Worm (Caenorhabditis elegans): Measurements from ENCODE around the gene ZK1321.1.

Gene ZK1321.1

DNA sequence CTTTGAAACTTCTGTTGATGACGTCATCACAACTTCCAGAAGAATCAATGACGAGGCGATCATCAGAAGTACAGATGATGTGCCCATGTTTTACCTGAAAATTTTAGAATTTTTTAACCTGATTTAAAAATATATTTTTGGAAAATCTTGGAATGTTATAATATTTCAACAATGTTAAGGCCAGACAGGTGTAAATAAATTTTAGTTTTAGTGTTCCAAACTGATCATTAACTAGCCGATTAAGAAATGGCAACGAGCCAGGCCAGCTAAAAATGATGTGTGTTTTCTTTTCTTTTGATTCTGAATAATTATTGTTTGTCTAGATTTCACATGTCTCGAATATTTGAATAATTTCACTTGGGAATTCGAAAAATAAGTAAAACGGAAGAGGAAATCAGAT, 22.0 kb downstream of the ZK1321.1 start, which contains the start of gene T10B9.9:
Gene T10B9.9, minus strand, starts transcription at position 101 of the 400 bp plus-strand sequence.
- no peak for TF ChIP-seq hmbx-1 (tag; optimal IDR thresholded peaks at IDR 0.05)
- no peak for TF ChIP-seq tbx-11 (GFP tag; IDR thresholded peaks at IDR 0.05)
- TF ChIP-seq pes-1 (GFP tag; IDR thresholded peaks at IDR 0.05) = no peak
- no peak for TF ChIP-seq ceh-13 (GFP tag; optimal IDR thresholded peaks at IDR 0.05)
- no peak for TF ChIP-seq ama-1 (optimal IDR thresholded peaks at IDR 0.05)
- no peak for TF ChIP-seq hnd-1 (tag; optimal IDR thresholded peaks at IDR 0.05)
- TF ChIP-seq ets-7 (tag; optimal IDR thresholded peaks at IDR 0.05) = no peak
- no peak for TF ChIP-seq F13C5.2 (tag; optimal IDR thresholded peaks at IDR 0.05)
- TF ChIP-seq B0310.2 (tag; optimal IDR thresholded peaks at IDR 0.05) = no peak
- TF ChIP-seq sea-1 (GFP tag; conservative IDR thresholded peaks at IDR 0.05) = no peak
- no peak for TF ChIP-seq tra-4 (tag; optimal IDR thresholded peaks at IDR 0.05)
- TF ChIP-seq flt-1 (GFP tag; IDR thresholded peaks at IDR 0.05) = no peak
- TF ChIP-seq tbx-37 (GFP tag; conservative IDR thresholded peaks at IDR 0.05) = no peak
- TF ChIP-seq aly-1 (tag; optimal IDR thresholded peaks at IDR 0.05) = no peak
- no peak for TF ChIP-seq scrt-1 (GFP tag; IDR thresholded peaks at IDR 0.05)
- no peak for TF ChIP-seq hmg-4 (GFP tag; optimal IDR thresholded peaks at IDR 0.05)

DNA sequence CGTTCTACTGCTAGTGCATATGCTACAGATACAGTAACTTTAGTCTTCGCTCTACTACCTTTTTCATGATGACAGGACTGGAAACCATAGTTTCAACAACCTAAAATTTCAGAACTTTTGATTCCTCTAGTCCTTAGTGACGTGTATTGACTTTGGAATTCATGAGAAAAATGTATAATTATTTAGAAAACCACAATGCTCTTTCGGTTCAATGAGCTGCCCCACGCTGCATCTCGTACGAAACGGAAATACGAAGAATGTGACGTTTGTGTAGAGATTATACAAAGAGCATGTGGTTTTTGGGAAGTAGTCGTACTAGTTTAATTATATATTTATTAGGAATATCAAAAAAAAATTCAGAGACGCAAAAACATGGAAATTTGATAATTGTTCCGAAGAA, 24.7 kb downstream of the ZK1321.1 start:
- TF ChIP-seq hmbx-1 (tag; optimal IDR thresholded peaks at IDR 0.05) (no peak), flt-1 (GFP tag; IDR thresholded peaks at IDR 0.05) (no peak), ceh-36 (tag; optimal IDR thresholded peaks at IDR 0.05) (no peak), sea-1 (GFP tag; conservative IDR thresholded peaks at IDR 0.05) (no peak), tbx-11 (GFP tag; IDR thresholded peaks at IDR 0.05) (no peak), aly-1 (tag; optimal IDR thresholded peaks at IDR 0.05) (no peak), scrt-1 (GFP tag; IDR thresholded peaks at IDR 0.05) (no peak), ama-1 (optimal IDR thresholded peaks at IDR 0.05) (no peak), pes-1 (GFP tag; IDR thresholded peaks at IDR 0.05) (no peak), ceh-13 (GFP tag; optimal IDR thresholded peaks at IDR 0.05) (no peak), ets-7 (tag; optimal IDR thresholded peaks at IDR 0.05) (no peak), B0310.2 (tag; optimal IDR thresholded peaks at IDR 0.05) (no peak), hnd-1 (tag; optimal IDR thresholded peaks at IDR 0.05) (no peak), tbx-37 (GFP tag; conservative IDR thresholded peaks at IDR 0.05) (no peak)

DNA sequence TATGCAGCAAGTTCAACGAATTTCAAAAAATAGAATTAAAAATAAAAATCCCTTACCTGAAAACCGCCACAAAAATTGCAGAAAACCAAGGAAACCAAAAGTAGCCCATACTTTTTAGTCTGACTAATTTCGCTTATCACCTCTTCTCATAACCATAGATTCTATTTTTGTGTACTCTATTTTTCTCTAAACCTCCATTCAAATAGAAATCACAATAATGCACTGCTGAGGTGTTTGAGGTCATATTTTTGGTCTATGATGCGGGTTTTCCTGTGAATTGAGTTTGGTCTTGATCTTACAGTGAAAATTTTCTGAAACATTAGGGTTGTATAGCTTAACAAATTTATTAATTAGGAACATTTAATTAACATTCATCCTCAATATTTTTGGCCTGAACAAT, 28.0 kb downstream of the ZK1321.1 start, which contains the start of gene cyp-13A1:
Gene cyp-13A1, minus strand, starts transcription at position 156 of the 400 bp plus-strand sequence.
- TF ChIP-seq tbx-11 (GFP tag; IDR thresholded peaks at IDR 0.05) = no peak
- TF ChIP-seq flt-1 (GFP tag; IDR thresholded peaks at IDR 0.05) = no peak
- no peak for TF ChIP-seq ets-7 (tag; optimal IDR thresholded peaks at IDR 0.05)
- TF ChIP-seq ceh-13 (GFP tag; optimal IDR thresholded peaks at IDR 0.05) = no peak
- no peak for TF ChIP-seq F13C5.2 (tag; optimal IDR thresholded peaks at IDR 0.05)
- TF ChIP-seq hmbx-1 (tag; optimal IDR thresholded peaks at IDR 0.05) = no peak
- no peak for TF ChIP-seq tbx-37 (GFP tag; conservative IDR thresholded peaks at IDR 0.05)
- TF ChIP-seq sea-1 (GFP tag; conservative IDR thresholded peaks at IDR 0.05) = no peak
- TF ChIP-seq hmg-4 (GFP tag; optimal IDR thresholded peaks at IDR 0.05) = no peak
- TF ChIP-seq aly-1 (tag; optimal IDR thresholded peaks at IDR 0.05) = no peak

DNA sequence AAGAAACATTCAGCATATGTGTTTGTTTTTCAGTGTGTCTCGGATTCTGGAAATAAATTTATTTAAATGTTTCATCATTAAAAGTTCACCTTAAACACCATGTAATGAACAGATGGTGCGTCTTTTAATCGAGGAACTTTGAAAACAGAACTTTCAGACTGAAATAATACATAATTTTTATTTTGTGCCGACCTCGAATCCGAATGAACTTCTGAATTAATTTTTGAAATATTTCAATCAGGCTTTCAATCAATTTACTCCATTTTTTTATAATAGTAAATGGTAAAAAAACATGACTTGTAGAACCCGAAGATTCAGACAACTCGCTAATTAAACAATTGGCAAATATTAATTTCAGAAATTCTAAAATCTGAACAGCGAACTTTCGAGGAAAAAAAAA, 28.5 kb downstream of the ZK1321.1 start, which contains the start of gene T10B9.14:
Gene T10B9.14, minus strand, starts transcription at position 101 of the 400 bp plus-strand sequence.
- TF ChIP-seq scrt-1 (GFP tag; IDR thresholded peaks at IDR 0.05) (no peak), pes-1 (GFP tag; IDR thresholded peaks at IDR 0.05) (no peak)

DNA sequence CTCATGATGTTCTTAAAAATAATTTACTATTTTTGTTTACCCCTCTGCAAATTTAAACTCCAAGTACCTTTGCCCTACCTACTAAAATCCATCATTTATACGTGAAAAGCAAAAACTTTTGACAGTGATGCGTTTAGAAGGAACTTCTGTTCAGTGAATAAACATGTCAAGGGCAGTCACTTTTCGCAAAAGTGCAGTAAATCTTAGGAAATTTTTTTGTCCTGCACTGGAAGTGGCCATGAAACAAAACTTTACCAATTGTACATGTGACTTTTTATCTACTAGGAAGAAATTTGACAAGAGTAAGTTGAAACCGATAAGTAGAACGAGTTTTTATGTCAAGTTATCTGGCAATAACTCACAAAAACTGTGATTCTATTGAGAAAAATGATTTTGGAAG, 32.4 kb downstream of the ZK1321.1 start:
- TF ChIP-seq hmbx-1 (tag; optimal IDR thresholded peaks at IDR 0.05) (no peak), ceh-13 (GFP tag; optimal IDR thresholded peaks at IDR 0.05) (no peak), tra-4 (tag; optimal IDR thresholded peaks at IDR 0.05) (no peak), ets-7 (tag; optimal IDR thresholded peaks at IDR 0.05) (no peak), tbx-37 (GFP tag; conservative IDR thresholded peaks at IDR 0.05) (no peak), hnd-1 (tag; optimal IDR thresholded peaks at IDR 0.05) (no peak), scrt-1 (GFP tag; IDR thresholded peaks at IDR 0.05) (no peak), pes-1 (GFP tag; IDR thresholded peaks at IDR 0.05) (no peak), B0310.2 (tag; optimal IDR thresholded peaks at IDR 0.05) (no peak), F13C5.2 (tag; optimal IDR thresholded peaks at IDR 0.05) (no peak), aly-1 (tag; optimal IDR thresholded peaks at IDR 0.05) (no peak), ceh-36 (tag; optimal IDR thresholded peaks at IDR 0.05) (no peak), tbx-11 (GFP tag; IDR thresholded peaks at IDR 0.05) (no peak), hmg-4 (GFP tag; optimal IDR thresholded peaks at IDR 0.05) (no peak), ama-1 (optimal IDR thresholded peaks at IDR 0.05) (no peak), flt-1 (GFP tag; IDR thresholded peaks at IDR 0.05) (no peak), sea-1 (GFP tag; conservative IDR thresholded peaks at IDR 0.05) (no peak)

DNA sequence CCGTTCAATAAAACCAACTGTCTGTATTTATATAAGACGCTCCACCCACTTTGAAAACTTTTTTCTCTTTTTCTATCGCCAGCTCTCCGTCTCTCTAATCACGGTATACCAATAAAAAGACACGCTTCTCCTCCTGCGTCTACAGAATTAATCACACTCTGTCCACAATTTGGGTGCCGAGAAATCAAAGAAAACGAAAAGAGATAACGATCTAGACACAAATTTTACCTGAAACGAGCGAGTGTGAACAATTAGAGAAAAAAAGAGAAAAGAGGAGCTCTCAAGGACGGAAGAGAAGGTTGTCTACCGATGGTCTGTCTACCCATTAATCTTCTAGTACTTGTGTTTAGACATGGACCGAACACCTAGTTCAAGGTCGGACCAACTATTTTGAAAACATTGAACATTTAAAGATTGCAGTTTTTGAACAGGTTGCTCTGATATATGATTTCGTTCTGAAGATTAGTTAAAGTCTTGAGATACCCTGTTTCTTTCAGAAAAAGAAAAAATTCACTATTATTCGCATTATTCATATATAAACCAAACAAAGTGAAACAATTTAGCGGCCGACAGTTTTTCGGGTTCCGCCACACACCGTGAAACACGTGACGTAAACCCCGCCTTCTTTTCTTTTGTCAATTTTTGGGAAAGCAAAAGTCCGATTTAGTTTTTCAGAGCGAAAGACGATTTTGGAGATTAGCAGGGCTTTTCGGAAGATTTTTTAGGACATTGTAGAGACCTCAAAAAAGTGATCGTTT, 33.7 kb downstream of the ZK1321.1 start, which contains the start of gene cyp-13A2:
Gene cyp-13A2, minus strand, starts transcription at position 235 of the 758 bp plus-strand sequence.
- TF ChIP-seq tbx-11 (GFP tag; IDR thresholded peaks at IDR 0.05) (no peak), tra-4 (tag; optimal IDR thresholded peaks at IDR 0.05) (no peak), scrt-1 (GFP tag; IDR thresholded peaks at IDR 0.05) (no peak), hnd-1 (tag; optimal IDR thresholded peaks at IDR 0.05) (no peak), ceh-36 (tag; optimal IDR thresholded peaks at IDR 0.05) (no peak), B0310.2 (tag; optimal IDR thresholded peaks at IDR 0.05) (no peak), pes-1 (GFP tag; IDR thresholded peaks at IDR 0.05) (no peak), F13C5.2 (tag; optimal IDR thresholded peaks at IDR 0.05) (no peak), sea-1 (GFP tag; conservative IDR thresholded peaks at IDR 0.05) (no peak), ceh-13 (GFP tag; optimal IDR thresholded peaks at IDR 0.05) (no peak)

DNA sequence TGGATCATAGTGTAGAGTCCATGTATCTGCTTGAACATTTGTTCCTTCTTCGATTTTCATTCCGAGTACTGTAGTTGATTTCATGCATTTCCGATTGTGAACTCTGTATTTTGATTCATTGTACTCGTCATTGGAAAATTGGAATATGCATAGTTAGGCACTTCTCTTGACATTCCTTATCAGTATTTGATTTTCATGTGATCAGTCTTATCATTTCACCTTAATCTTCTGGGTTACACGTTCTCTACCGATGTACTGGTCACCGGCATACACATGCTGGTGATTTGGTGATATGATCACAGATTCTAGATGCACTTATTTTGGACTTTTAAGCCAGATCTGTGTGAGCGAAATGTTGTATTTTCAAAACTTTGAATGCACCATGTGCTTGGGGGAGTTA, 37.4 kb downstream of the ZK1321.1 start:
- TF ChIP-seq ceh-36 (tag; optimal IDR thresholded peaks at IDR 0.05) (no peak), F13C5.2 (tag; optimal IDR thresholded peaks at IDR 0.05) (no peak), flt-1 (GFP tag; IDR thresholded peaks at IDR 0.05) (no peak), ets-7 (tag; optimal IDR thresholded peaks at IDR 0.05) (no peak), scrt-1 (GFP tag; IDR thresholded peaks at IDR 0.05) (no peak), tbx-11 (GFP tag; IDR thresholded peaks at IDR 0.05) (no peak), pes-1 (GFP tag; IDR thresholded peaks at IDR 0.05) (no peak), hmbx-1 (tag; optimal IDR thresholded peaks at IDR 0.05) (no peak), ceh-13 (GFP tag; optimal IDR thresholded peaks at IDR 0.05) (no peak), aly-1 (tag; optimal IDR thresholded peaks at IDR 0.05) (no peak), tra-4 (tag; optimal IDR thresholded peaks at IDR 0.05) (no peak), tbx-37 (GFP tag; conservative IDR thresholded peaks at IDR 0.05) (no peak), B0310.2 (tag; optimal IDR thresholded peaks at IDR 0.05) (no peak), hnd-1 (tag; optimal IDR thresholded peaks at IDR 0.05) (no peak), hmg-4 (GFP tag; optimal IDR thresholded peaks at IDR 0.05) (no peak)

Data from whole organism, early embryonic.